Worm (Caenorhabditis elegans) whole organism, mixed stage, embryonic: Measurements from ENCODE around the gene F56A8.8.

Experiments
- nhr-12 ChIP-seq: fragments of 150-350 bp; optimal IDR thresholded peaks from 2 replicates; lab custom pipeline; 2014; ENCODE audit warnings: missing biosample characterization, missing genetic modification characterization
- snpc-4 ChIP-seq: fragments of 150-350 bp; optimal IDR thresholded peaks from 2 replicates; lab custom pipeline; 2014; ENCODE audit warnings: missing biosample characterization, missing genetic modification characterization
- unc-62 ChIP-seq: fragments of 150-350 bp; optimal IDR thresholded peaks from 2 replicates; lab custom pipeline; 2014; ENCODE audit warnings: missing biosample characterization, missing genetic modification reagents, missing genetic modification characterization

- no peak for TF ChIP-seq nhr-12 (tag; lab: Kevin White, UChicago)
- TF ChIP-seq snpc-4 (tag; lab: Kevin White, UChicago), result no peak
- no peak for TF ChIP-seq unc-62 (GFP tag; lab: Kevin White, UChicago)
These were observed 48.2 kb downstream of the F56A8.8 start, which contains the start of gene sdz-20 for ce11 chrIII:13333754-13334153.
